Worm (Caenorhabditis elegans): ENCODE measurements around the gene E04F6.4.

The E04F6.4 gene

DNA sequence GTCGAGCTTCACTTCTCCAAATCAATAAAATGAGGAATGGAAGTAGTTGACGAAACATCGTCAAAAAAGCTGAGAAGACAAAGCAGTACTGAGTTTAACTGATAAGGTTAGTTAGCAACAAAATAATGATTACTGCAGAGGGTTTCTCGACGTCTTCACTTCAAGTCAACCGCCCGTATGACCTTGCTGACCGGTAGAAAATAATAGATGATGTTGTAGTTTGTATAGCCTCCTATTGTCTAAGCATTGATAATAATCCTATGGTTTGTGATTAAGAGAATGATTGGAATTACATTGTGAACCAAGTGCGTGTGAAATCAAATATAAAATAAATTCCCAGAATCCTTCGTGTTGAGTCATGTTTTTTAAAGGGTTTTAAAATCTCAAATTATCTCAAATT is 10.1 kb downstream of the E04F6.4 start, which contains the start of gene E04F6.6:
TSS of gene E04F6.6 (minus strand) at position 258 of the 400 bp plus-strand sequence.
- TF ChIP-seq mdl-1 (tag; optimal IDR thresholded peaks at IDR 0.05) (no peak), ceh-16 (tag; optimal IDR thresholded peaks at IDR 0.05) (no peak), aly-2 (tag; optimal IDR thresholded peaks at IDR 0.05) (no peak), nhr-25 (tag; optimal IDR thresholded peaks at IDR 0.05) (peak; percentile 16), lsy-12 (tag; optimal IDR thresholded peaks at IDR 0.05) (no peak)

DNA sequence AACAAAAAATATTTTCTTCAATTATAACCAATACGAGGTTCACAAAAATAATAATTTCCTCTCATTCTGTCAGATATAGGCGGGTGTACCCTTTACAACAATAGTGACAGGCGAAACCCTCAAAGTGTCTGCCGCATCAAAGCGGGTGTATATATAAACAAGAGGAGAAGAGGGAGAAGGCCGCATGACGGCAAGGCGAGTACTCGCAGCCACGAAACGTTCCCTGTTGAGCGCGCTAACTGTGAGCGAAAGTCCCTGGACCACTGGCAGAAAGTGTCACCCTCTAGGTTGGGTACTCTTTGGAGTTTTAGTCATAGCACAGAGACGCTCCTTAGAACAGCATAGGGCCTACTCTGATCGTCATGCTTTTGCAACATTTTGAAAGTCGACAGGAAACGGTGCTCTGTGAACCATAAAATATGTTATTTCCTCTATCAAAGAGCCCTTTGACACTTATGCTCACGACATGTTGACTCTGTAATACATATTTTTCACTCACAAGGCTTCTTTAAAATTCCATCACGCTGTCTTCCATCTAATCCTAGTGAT is 10.9 kb downstream of the E04F6.4 start, which contains the start of gene pcrg-1:
TSS of gene pcrg-1 (plus strand) at position 499 of the 549 bp plus-strand sequence.
- TF ChIP-seq aly-2 (tag; optimal IDR thresholded peaks at IDR 0.05) (no peak), lsy-12 (tag; optimal IDR thresholded peaks at IDR 0.05) (peak; percentile 76), nhr-25 (tag; optimal IDR thresholded peaks at IDR 0.05) (peak; percentile 83), ceh-28 (tag; optimal IDR thresholded peaks at IDR 0.05) (no peak), R02D3.7 (tag; optimal IDR thresholded peaks at IDR 0.05) (peak; percentile 56), ztf-11 (tag; optimal IDR thresholded peaks at IDR 0.05) (no peak), snpc-4 (tag; optimal IDR thresholded peaks at IDR 0.05) (peak; percentile 99), fkh-2 (tag; optimal IDR thresholded peaks at IDR 0.05) (no peak), mdl-1 (tag; optimal IDR thresholded peaks at IDR 0.05) (no peak), ZK546.5 (tag; optimal IDR thresholded peaks at IDR 0.05) (no peak), nhr-23 (tag; optimal IDR thresholded peaks at IDR 0.05) (peak; percentile 34), pha-4 (tag; optimal IDR thresholded peaks at IDR 0.05) (peak; percentile 46), unc-39 (tag; optimal IDR thresholded peaks at IDR 0.05) (no peak), nhr-28 (tag; optimal IDR thresholded peaks at IDR 0.05) (no peak), hmg-11 (tag; optimal IDR thresholded peaks at IDR 0.05) (no peak), elt-1 (tag; optimal IDR thresholded peaks at IDR 0.05) (no peak), egl-27 (tag; optimal IDR thresholded peaks at IDR 0.05) (no peak), nhr-11 (tag; optimal IDR thresholded peaks at IDR 0.05) (no peak), fos-1 (tag; optimal IDR thresholded peaks at IDR 0.05) (no peak), elt-3 (tag; optimal IDR thresholded peaks at IDR 0.05) (peak in 1 of 3 experiments; percentile 42), skn-1 (tag; optimal IDR thresholded peaks at IDR 0.05) (no peak), ceh-9 (tag; optimal IDR thresholded peaks at IDR 0.05) (no peak), fkh-10 (GFP tag; optimal IDR thresholded peaks at IDR 0.05) (no peak), lin-39 (tag; optimal IDR thresholded peaks at IDR 0.05) (peak; percentile 66), nfya-1 (tag; optimal IDR thresholded peaks at IDR 0.05; ENCODE audit: insufficient read depth) (peak; percentile 67), nhr-43 (tag; optimal IDR thresholded peaks at IDR 0.05; ENCODE audit: poor library complexity, severe bottlenecking) (peak; percentile 78), nhr-77 (tag; optimal IDR thresholded peaks at IDR 0.05) (no peak), sea-2 (GFP tag; optimal IDR thresholded peaks at IDR 0.05) (peak; percentile 24), ama-1 (optimal IDR thresholded peaks at IDR 0.05) (no peak), zag-1 (tag; optimal IDR thresholded peaks at IDR 0.05) (no peak), ztf-4 (tag; optimal IDR thresholded peaks at IDR 0.05) (no peak), nhr-67 (tag; optimal IDR thresholded peaks at IDR 0.05) (no peak), nhr-12 (tag; optimal IDR thresholded peaks at IDR 0.05) (no peak), eor-1 (tag; optimal IDR thresholded peaks at IDR 0.05) (no peak), egl-5 (tag; optimal IDR thresholded peaks at IDR 0.05) (no peak), ceh-82 (tag; optimal IDR thresholded peaks at IDR 0.05) (peak; percentile 33), pqm-1 (tag; optimal IDR thresholded peaks at IDR 0.05) (no peak), nhr-76 (tag; optimal IDR thresholded peaks at IDR 0.05) (no peak), daf-12 (tag; optimal IDR thresholded peaks at IDR 0.05) (no peak), elt-2 (tag; optimal IDR thresholded peaks at IDR 0.05) (peak; percentile 41), tbx-2 (tag; optimal IDR thresholded peaks at IDR 0.05) (peak; percentile 78), jun-1 (tag; optimal IDR thresholded peaks at IDR 0.05) (no peak)

Data from whole organism, L3 larva.